Fruit fly (Drosophila melanogaster): Measurements from ENCODE around the gene CG33722.

Gene CG33722

dm6 chr3R:8233864-8234263, 10.0 kb upstream of the CG33722 start:
- TF ChIP-seq Eip75B (GFP tag; optimal IDR thresholded peaks at IDR 0.05) (peak; percentile 38), Smox (GFP tag; optimal IDR thresholded peaks at IDR 0.05) (peak; percentile 27), net (GFP tag; optimal IDR thresholded peaks at IDR 0.05) (peak; percentile 79), CG3032 (tag; optimal IDR thresholded peaks at IDR 0.05) (no peak), CG8319 (GFP tag; optimal IDR thresholded peaks at IDR 0.05) (no peak), dac (GFP tag; optimal IDR thresholded peaks at IDR 0.05) (peak; percentile 65), CG34406 (GFP tag; optimal IDR thresholded peaks at IDR 0.05) (peak; percentile 53), CG6276 (GFP tag; optimal IDR thresholded peaks at IDR 0.05) (no peak), CG3919 (GFP tag; optimal IDR thresholded peaks at IDR 0.05) (no peak), CG6808 (GFP tag; optimal IDR thresholded peaks at IDR 0.05) (no peak), CG6792 (GFP tag; optimal IDR thresholded peaks at IDR 0.05) (peak; percentile 17), Sox102F (GFP tag; optimal IDR thresholded peaks at IDR 0.05) (peak; percentile 44), lz (GFP tag; optimal IDR thresholded peaks at IDR 0.05) (peak; percentile 50), CG10631 (GFP tag; optimal IDR thresholded peaks at IDR 0.05) (peak; percentile 46), CG1621 (tag; optimal IDR thresholded peaks at IDR 0.05) (no peak), Lpt (GFP tag; optimal IDR thresholded peaks at IDR 0.05) (peak; percentile 74), spab (GFP tag; optimal IDR thresholded peaks at IDR 0.05) (no peak), Sox15 (GFP tag; optimal IDR thresholded peaks at IDR 0.05) (no peak), Eip93F (GFP tag; optimal IDR thresholded peaks at IDR 0.05) (no peak), achi (GFP tag; optimal IDR thresholded peaks at IDR 0.05) (peak; percentile 73), CG11902 (GFP tag; optimal IDR thresholded peaks at IDR 0.05) (no peak), fkh (GFP tag; optimal IDR thresholded peaks at IDR 0.05) (no peak), Ets21C (GFP tag; optimal IDR thresholded peaks at IDR 0.05) (no peak), CG4318 (GFP tag; optimal IDR thresholded peaks at IDR 0.05) (peak; percentile 67), fd59A (GFP tag; optimal IDR thresholded peaks at IDR 0.05) (no peak), Met (GFP tag; optimal IDR thresholded peaks at IDR 0.05) (peak; percentile 44), CG8632 (GFP tag; optimal IDR thresholded peaks at IDR 0.05) (no peak), CG6163 (GFP tag; IDR thresholded peaks at IDR 0.05) (peak; percentile 60; the same call in 2 of the 3 replicates), CG11762 (GFP tag; optimal IDR thresholded peaks at IDR 0.05; ENCODE audit: insufficient read depth) (no peak), Ets96B (tag; optimal IDR thresholded peaks at IDR 0.05) (peak; percentile 9), svp (GFP tag) (no peak), esn (GFP tag; optimal IDR thresholded peaks at IDR 0.05) (peak; percentile 63), Sox14 (GFP tag; optimal IDR thresholded peaks at IDR 0.05) (peak; percentile 27), CG15336 (GFP tag; IDR thresholded peaks at IDR 0.05) (peak; percentile 92), eg (GFP tag; IDR thresholded peaks at IDR 0.05) (peak; percentile 88), topi (GFP tag; optimal IDR thresholded peaks at IDR 0.05) (peak; percentile 32), Hr38 (GFP tag; optimal IDR thresholded peaks at IDR 0.05) (no peak), dsx (GFP tag; optimal IDR thresholded peaks at IDR 0.05; ENCODE audit: poor library complexity, severe bottlenecking) (no peak), CG31627 (GFP tag; optimal IDR thresholded peaks at IDR 0.05) (peak; percentile 43), cyc (GFP tag; optimal IDR thresholded peaks at IDR 0.05) (no peak), CG11294 (GFP tag; IDR thresholded peaks at IDR 0.05) (0 out of 2 replicates have a peak, but pooled peaks have one; percentile 43), Hr39 (GFP tag; optimal IDR thresholded peaks at IDR 0.05) (peak; percentile 41), OdsH (GFP tag; optimal IDR thresholded peaks at IDR 0.05) (peak; percentile 64), Blimp-1 (GFP tag; optimal IDR thresholded peaks at IDR 0.05) (no peak), CG6854 (GFP tag; optimal IDR thresholded peaks at IDR 0.05) (no peak), CG32006 (GFP tag; optimal IDR thresholded peaks at IDR 0.05) (peak; percentile 90), CG10669 (GFP tag; optimal IDR thresholded peaks at IDR 0.05) (no peak), acj6 (GFP tag; optimal IDR thresholded peaks at IDR 0.05) (peak; percentile 57), fd85E (GFP tag; optimal IDR thresholded peaks at IDR 0.05) (no peak), CG7368 (GFP tag; optimal IDR thresholded peaks at IDR 0.05) (peak; percentile 19), Eip78C (GFP tag) (peak; percentile 81), ss (GFP tag; optimal IDR thresholded peaks at IDR 0.05) (no peak), Hr4 (GFP tag; optimal IDR thresholded peaks at IDR 0.05) (peak; percentile 90)

Measured in whole organism, prepupa.